Fruit fly (Drosophila melanogaster): Measurements from ENCODE around the gene CG14194.

dm6 chrX:19147939-19148641 lies 45.3 kb upstream of the CG14194 start:
- TF ChIP-seq CTCF (optimal IDR thresholded peaks at IDR 0.05) (no peak), CG8478 (optimal IDR thresholded peaks at IDR 0.05) (no peak)
